Fruit fly (Drosophila melanogaster): ENCODE data around the gene grp.

Gene grp

dm6 chr2L:16727578-16728023 is 47.7 kb downstream of the grp start, which contains the start of gene VhaSFD (continued):
- no peak for TF ChIP-seq trh (GFP tag; optimal IDR thresholded peaks at IDR 0.05)
- TF ChIP-seq CkIIα-i1 (GFP tag; IDR thresholded peaks at IDR 0.05): no peak
- TF ChIP-seq Max (GFP tag; optimal IDR thresholded peaks at IDR 0.05): no peak
- peak; percentile 3 for TF ChIP-seq BtbVII (GFP tag; optimal IDR thresholded peaks at IDR 0.05)
- peak; percentile 70 for TF ChIP-seq rib (GFP tag; IDR thresholded peaks at IDR 0.05)
- no peak for TF ChIP-seq CG30431 (GFP tag; optimal IDR thresholded peaks at IDR 0.05)
- no peak for TF ChIP-seq chif (GFP tag; optimal IDR thresholded peaks at IDR 0.05)
- TF ChIP-seq CG7271 (tag; optimal IDR thresholded peaks at IDR 0.05): no peak
- TF ChIP-seq insv (GFP tag; optimal IDR thresholded peaks at IDR 0.05): no peak
- no peak for TF ChIP-seq CG33213 (GFP tag; optimal IDR thresholded peaks at IDR 0.05)
- peak; percentile 9 for TF ChIP-seq HLHmδ (GFP tag; optimal IDR thresholded peaks at IDR 0.05)
- TF ChIP-seq E2f2 (GFP tag; IDR thresholded peaks at IDR 0.05): peak; percentile 75
- no peak for TF ChIP-seq CG12769 (tag; optimal IDR thresholded peaks at IDR 0.05)
- peak; percentile 23 for TF ChIP-seq Sry-δ (GFP tag; optimal IDR thresholded peaks at IDR 0.05)
- no peak for TF ChIP-seq jumu (GFP tag; optimal IDR thresholded peaks at IDR 0.05)
- TF ChIP-seq grn (GFP tag; optimal IDR thresholded peaks at IDR 0.05): no peak
- TF ChIP-seq dimm (GFP tag; IDR thresholded peaks at IDR 0.05): no peak
- no peak for TF ChIP-seq CG12219 (GFP tag; optimal IDR thresholded peaks at IDR 0.05)
- peak; percentile 69; the same call in 1 of the 2 replicates for TF ChIP-seq amos (GFP tag; IDR thresholded peaks at IDR 0.05; ENCODE audit: partially characterized antibody)
- no peak for TF ChIP-seq Six4 (GFP tag; optimal IDR thresholded peaks at IDR 0.05)
- no peak for TF ChIP-seq luna (GFP tag; optimal IDR thresholded peaks at IDR 0.05)
- no peak for TF ChIP-seq gsb (GFP tag; IDR thresholded peaks at IDR 0.05)
- TF ChIP-seq CG8388 (GFP tag; optimal IDR thresholded peaks at IDR 0.05): no peak
- TF ChIP-seq CG12071 (GFP tag; optimal IDR thresholded peaks at IDR 0.05): no peak
- no peak for TF ChIP-seq sens-2 (GFP tag; IDR thresholded peaks at IDR 0.05)
- no peak for TF ChIP-seq p53 (GFP tag; optimal IDR thresholded peaks at IDR 0.05)
- TF ChIP-seq CG13123 (GFP tag; optimal IDR thresholded peaks at IDR 0.05): no peak
- TF ChIP-seq CG11696 (GFP tag; IDR thresholded peaks at IDR 0.05): no peak
- TF ChIP-seq Tbp (GFP tag; optimal IDR thresholded peaks at IDR 0.05): no peak
- no peak for TF ChIP-seq abd-A (tag; optimal IDR thresholded peaks at IDR 0.05)
- TF ChIP-seq CG2199 (GFP tag; IDR thresholded peaks at IDR 0.05): no peak
- no peak for TF ChIP-seq psq (GFP tag; optimal IDR thresholded peaks at IDR 0.05)
- TF ChIP-seq Adf1 (GFP tag; IDR thresholded peaks at IDR 0.05): no peak; the same call in 1 of the 2 replicates
- no peak for TF ChIP-seq tup (GFP tag; optimal IDR thresholded peaks at IDR 0.05)
- no peak for TF ChIP-seq CG6272 (GFP tag; IDR thresholded peaks at IDR 0.05)
- TF ChIP-seq CG9932 (GFP tag; IDR thresholded peaks at IDR 0.05): peak; percentile 53
- no peak for TF ChIP-seq CG3163 (GFP tag; optimal IDR thresholded peaks at IDR 0.05)
- peak in 1 of 2 experiments; percentile 57 for TF ChIP-seq Pdp1 (GFP tag; optimal IDR thresholded peaks at IDR 0.05)
- TF ChIP-seq bigmax (GFP tag; optimal IDR thresholded peaks at IDR 0.05): no peak
- TF ChIP-seq Med (GFP tag): peak; percentile 76
- TF ChIP-seq CG2889 (GFP tag; IDR thresholded peaks at IDR 0.05): no peak
- peak; percentile 19 for TF ChIP-seq gfzf (GFP tag; optimal IDR thresholded peaks at IDR 0.05)
- TF ChIP-seq kah (GFP tag; optimal IDR thresholded peaks at IDR 0.05): no peak
- TF ChIP-seq chn (GFP tag; optimal IDR thresholded peaks at IDR 0.05): no peak
- TF ChIP-seq nom (GFP tag; optimal IDR thresholded peaks at IDR 0.05): peak; percentile 56
- no peak for TF ChIP-seq CG14965 (GFP tag; optimal IDR thresholded peaks at IDR 0.05; ENCODE audit: borderline replicate concordance)
- no peak; the same call in 1 of the 2 replicates for TF ChIP-seq seq (GFP tag; IDR thresholded peaks at IDR 0.05)
- peak; percentile 58 for TF ChIP-seq CG14710 (tag; optimal IDR thresholded peaks at IDR 0.05)
- no peak for TF ChIP-seq run (tag; optimal IDR thresholded peaks at IDR 0.05)
- no peak for TF ChIP-seq CG6689 (GFP tag; IDR thresholded peaks at IDR 0.05)
- no peak for TF ChIP-seq zen (tag; optimal IDR thresholded peaks at IDR 0.05)
- TF ChIP-seq cato (GFP tag; optimal IDR thresholded peaks at IDR 0.05; ENCODE audit: borderline replicate concordance): no peak
